Worm (Caenorhabditis elegans) whole organism, early embryonic: ENCODE measurements around the gene M05D6.2.

Experiments used
- B0310.2 ChIP-seq: sonication (generic microtip); optimal IDR thresholded peaks from 2 replicates; lab custom pipeline; 2016; ENCODE audit warnings: mild to moderate bottlenecking, missing genetic modification characterization, missing compliant biosample characterization
- F13C5.2 ChIP-seq: sonication (generic microtip); optimal IDR thresholded peaks from 2 replicates; lab custom pipeline; 2017; ENCODE audit warnings: mild to moderate bottlenecking, missing genetic modification characterization, inconsistent platforms, missing compliant biosample characterization
- ama-1 ChIP-seq: fragments of 150-350 bp; optimal IDR thresholded peaks from 2 replicates; lab custom pipeline; 2014
- ceh-13 ChIP-seq: fragments of 200-800 bp; sonication (Bioruptor generic); optimal IDR thresholded peaks from 2 replicates; lab custom pipeline; 2018; ENCODE audit warnings: mild to moderate bottlenecking, missing genetic modification characterization, missing compliant biosample characterization
- ets-7 ChIP-seq: sonication (generic microtip); optimal IDR thresholded peaks from 2 replicates; lab custom pipeline; 2016; ENCODE audit warnings: missing genotype, missing genetic modification characterization, missing compliant biosample characterization
- flt-1 ChIP-seq: fragments of 200-800 bp; sonication (Bioruptor generic); IDR thresholded peaks from 2 replicates; pipeline ENCODE4 v1.3.6; 2022; ENCODE audit warnings: missing genetic modification characterization, missing compliant biosample characterization
- hmbx-1 ChIP-seq: sonication (generic microtip); optimal IDR thresholded peaks from 2 replicates; lab custom pipeline; 2016; ENCODE audit warnings: mild to moderate bottlenecking, missing genetic modification characterization, missing compliant biosample characterization
- hmg-4 ChIP-seq: fragments of 200-800 bp; sonication (Bioruptor generic); optimal IDR thresholded peaks from 2 replicates; lab custom pipeline; 2018; ENCODE audit warnings: mild to moderate bottlenecking, missing genetic modification characterization, missing compliant biosample characterization
- hnd-1 ChIP-seq: sonication (generic microtip); optimal IDR thresholded peaks from 2 replicates; lab custom pipeline; 2016; ENCODE audit warnings: missing genetic modification characterization, missing compliant biosample characterization
- pes-1 ChIP-seq: fragments of 200-800 bp; sonication (Bioruptor generic); IDR thresholded peaks from 2 replicates; pipeline ENCODE4 v1.3.6; 2022; ENCODE audit warnings: missing genetic modification reagents, missing genetic modification characterization, missing compliant biosample characterization
- sea-1 ChIP-seq: fragments of 200-800 bp; sonication (Bioruptor generic); conservative IDR thresholded peaks from 2 replicates; pipeline ENCODE4 v1.3.6; 2022; ENCODE audit warnings: missing genetic modification characterization, missing compliant biosample characterization
- tbx-11 ChIP-seq: fragments of 200-800 bp; sonication (Bioruptor generic); IDR thresholded peaks from 2 replicates; pipeline ENCODE4 v1.3.6; 2022; ENCODE audit warnings: missing genetic modification characterization, missing compliant biosample characterization
- tbx-37 ChIP-seq: fragments of 200-800 bp; sonication (Bioruptor generic); conservative IDR thresholded peaks from 2 replicates; pipeline ENCODE4 v1.3.6; 2022; ENCODE audit warnings: missing genetic modification reagents, missing genetic modification characterization, missing compliant biosample characterization
- tra-4 ChIP-seq: sonication (generic microtip); optimal IDR thresholded peaks from 2 replicates; lab custom pipeline; 2017; ENCODE audit warnings: missing genetic modification characterization, missing compliant biosample characterization

- no peak for TF ChIP-seq flt-1 (GFP tag; lab: Robert Waterston, UW)
- TF ChIP-seq hmg-4 (GFP tag; lab: Kevin White, UChicago), result no peak
- TF ChIP-seq ceh-13, result no peak
- TF ChIP-seq ets-7 (tag; lab: Kevin White, UChicago), result no peak
- no peak for TF ChIP-seq B0310.2 (tag; lab: Kevin White, UChicago)
- TF ChIP-seq ama-1 (lab: Kevin White, UChicago), result no peak
- TF ChIP-seq hnd-1 (tag; lab: Kevin White, UChicago), result no peak
- TF ChIP-seq sea-1, result no peak
- TF ChIP-seq hmbx-1 (tag; lab: Kevin White, UChicago), result no peak
- no peak for TF ChIP-seq tbx-37
- no peak for TF ChIP-seq F13C5.2 (tag; lab: Kevin White, UChicago)
- TF ChIP-seq pes-1, result no peak
- TF ChIP-seq tbx-11 (GFP tag; lab: Robert Waterston, UW), result no peak
- TF ChIP-seq tra-4 (tag; lab: Kevin White, UChicago), result no peak
These were observed 12.3 kb downstream of the M05D6.2 start, which contains the start of gene lact-4 for ce11 chrII:8480166-8480565.
